Fruit fly (Drosophila melanogaster) whole organism, embryonic: ENCODE data around the gene Cdc5.

ENCODE experiments used
- Awh ChIP-seq: fragments of 200-800 bp; sonication (Bioruptor generic); IDR thresholded peaks from 2 replicates; pipeline ENCODE4, ENCODE4 v1.3.6; 2022; ENCODE audit warnings: missing biosample characterization, missing genetic modification characterization
- CG12236 ChIP-seq: fragments of 200-800 bp; sonication (Bioruptor generic); optimal IDR thresholded peaks from 2 replicates; lab custom pipeline; 2016; ENCODE audit warnings: missing biosample characterization, missing genetic modification characterization
- CG13624 ChIP-seq: fragments of 200-800 bp; sonication (Bioruptor generic); optimal IDR thresholded peaks from 2 replicates; lab custom pipeline; 2016; ENCODE audit warnings: missing biosample characterization, missing genetic modification characterization
- CG1603 ChIP-seq: fragments of 200-800 bp; sonication (Bioruptor generic); optimal IDR thresholded peaks from 2 replicates; lab custom pipeline; 2019; ENCODE audit warnings: missing biosample characterization, mild to moderate bottlenecking, missing genetic modification characterization, moderate library complexity
- CG2712 ChIP-seq: fragments of 200-800 bp; optimal IDR thresholded peaks from 3 replicates; lab custom pipeline; 2019; ENCODE audit warnings: missing biosample characterization, mild to moderate bottlenecking, missing genetic modification characterization, moderate library complexity
- CG2875 ChIP-seq: fragments of 200-800 bp; sonication (Bioruptor generic); optimal IDR thresholded peaks from 2 replicates; lab custom pipeline; 2017; ENCODE audit warnings: missing biosample characterization, mild to moderate bottlenecking, missing genetic modification characterization, missing genetic modification reagents
- CG30020 ChIP-seq: fragments of 200-800 bp; optimal IDR thresholded peaks from 2 replicates; lab custom pipeline; 2019; ENCODE audit warnings: missing biosample characterization, mild to moderate bottlenecking, missing genetic modification characterization, moderate library complexity
- CG31365 ChIP-seq: fragments of 200-800 bp; sonication (Bioruptor generic); optimal IDR thresholded peaks from 2 replicates; lab custom pipeline; 2018; ENCODE audit warnings: missing biosample characterization, mild to moderate bottlenecking, missing genetic modification characterization
- CG31388 ChIP-seq: fragments of 200-800 bp; sonication (Bioruptor generic); optimal IDR thresholded peaks from 2 replicates; lab custom pipeline; 2016; ENCODE audit warnings: missing biosample characterization, missing genetic modification characterization
- CG34224 ChIP-seq: fragments of 200-800 bp; sonication (Bioruptor generic); IDR thresholded peaks from 3 replicates; pipeline ENCODE4 v1.3.6; 2022; ENCODE audit warnings: missing biosample characterization, missing genetic modification characterization; ENCODE audit not compliant: partially characterized antibody
- CG42726 ChIP-seq: fragments of 200-800 bp; sonication (Bioruptor generic); IDR thresholded peaks from 2 replicates; pipeline ENCODE4 v1.3.6; 2022; ENCODE audit warnings: missing biosample characterization, missing genetic modification characterization; ENCODE audit not compliant: partially characterized antibody
- CG9609 ChIP-seq: fragments of 200-800 bp; sonication (Bioruptor generic); optimal IDR thresholded peaks from 3 replicates; lab custom pipeline; 2016; ENCODE audit warnings: missing biosample characterization, missing genetic modification characterization
- Chrac-16 ChIP-seq: fragments of 200-800 bp; sonication (Bioruptor generic); optimal IDR thresholded peaks from 3 replicates; lab custom pipeline; 2016; ENCODE audit warnings: missing biosample characterization, missing genetic modification characterization
- Dfd ChIP-seq, 2 experiments: fragments of >200 bp; optimal IDR thresholded peaks; 2 replicates each; lab custom pipeline; 2017; ENCODE audit warnings: missing biosample characterization in 2 of 2, missing genetic modification characterization in 2 of 2
- Dip3 ChIP-seq: fragments of 200-800 bp; sonication (Bioruptor generic); optimal IDR thresholded peaks from 3 replicates; lab custom pipeline; 2016; ENCODE audit warnings: missing biosample characterization, missing genetic modification characterization
- Doc3 ChIP-seq: fragments of 200-800 bp; sonication (Bioruptor generic); IDR thresholded peaks from 3 replicates; pipeline ENCODE4 v1.3.6; 2022; ENCODE audit warnings: missing biosample characterization, missing genetic modification characterization; ENCODE audit not compliant: partially characterized antibody
- Ets97D ChIP-seq: fragments of 200-800 bp; sonication (Bioruptor generic); optimal IDR thresholded peaks from 3 replicates; lab custom pipeline; 2016; ENCODE audit warnings: missing biosample characterization, missing genetic modification characterization
- HHEX ChIP-seq: fragments of 200-800 bp; sonication (Bioruptor generic); optimal IDR thresholded peaks from 3 replicates; lab custom pipeline; 2017; ENCODE audit warnings: missing biosample characterization, mild to moderate bottlenecking, missing genetic modification characterization, missing genetic modification reagents
- Hr51 ChIP-seq, 2 experiments: fragments of 200-800 bp; sonication (Bioruptor generic); optimal IDR thresholded peaks; 2 replicates in 1 of 2; 3 replicates in 1 of 2; lab custom pipeline; 2016 to 2018; ENCODE audit warnings: missing biosample characterization in 2 of 2, missing genetic modification characterization in 2 of 2, mild to moderate bottlenecking in 1 of 2, moderate library complexity in 1 of 2
- Jarid2 ChIP-seq: fragments of 200-800 bp; sonication (Bioruptor generic); optimal IDR thresholded peaks from 3 replicates; lab custom pipeline; 2017; ENCODE audit warnings: mild to moderate bottlenecking, missing biosample characterization, missing genetic modification reagents, missing genetic modification characterization
- Lim3 ChIP-seq: fragments of 200-800 bp; sonication (Bioruptor generic); IDR thresholded peaks from 2 replicates; pipeline ENCODE4 v1.3.6; 2022; ENCODE audit warnings: missing biosample characterization, missing genetic modification characterization
- MBD-R2 ChIP-seq: fragments of 200-800 bp; sonication (Bioruptor generic); IDR thresholded peaks from 2 replicates; pipeline ENCODE4 v1.3.6; 2022; ENCODE audit warnings: missing biosample characterization, missing genetic modification characterization
- NC2β ChIP-seq: fragments of 200-800 bp; sonication (Bioruptor generic); optimal IDR thresholded peaks from 2 replicates; lab custom pipeline; 2016; ENCODE audit warnings: missing biosample characterization, missing genetic modification characterization
- NK7.1 ChIP-seq: fragments of 200-800 bp; sonication (Bioruptor generic); optimal IDR thresholded peaks from 3 replicates; lab custom pipeline; 2016; ENCODE audit warnings: missing biosample characterization, missing genetic modification characterization
- Nf-YC ChIP-seq: fragments of 200-800 bp; optimal IDR thresholded peaks from 3 replicates; lab custom pipeline; 2019; ENCODE audit warnings: missing biosample characterization, mild to moderate bottlenecking, missing genetic modification characterization, moderate library complexity
- Pdp1 ChIP-seq, 2 experiments: fragments of 200-800 bp; sonication (Bioruptor generic); optimal IDR thresholded peaks; 3 replicates each; lab custom pipeline; 2016; ENCODE audit warnings: missing biosample characterization in 2 of 2, missing genetic modification characterization in 2 of 2, mild to moderate bottlenecking in 1 of 2, moderate library complexity in 1 of 2
- Scr ChIP-seq: fragments of 200-800 bp; sonication (Bioruptor generic); IDR thresholded peaks from 2 replicates; pipeline ENCODE4 v1.3.6; 2022; ENCODE audit warnings: missing biosample characterization, missing genetic modification characterization; ENCODE audit not compliant: partially characterized antibody
- Sox100B ChIP-seq: fragments of 200-800 bp; sonication (Bioruptor generic); optimal IDR thresholded peaks from 3 replicates; lab custom pipeline; 2018; ENCODE audit warnings: missing biosample characterization, mild to moderate bottlenecking, missing genetic modification characterization
- Ssrp ChIP-seq: fragments of 200-800 bp; sonication (Bioruptor generic); optimal IDR thresholded peaks from 2 replicates; lab custom pipeline; 2018; ENCODE audit warnings: missing biosample characterization, mild to moderate bottlenecking, missing genetic modification characterization, moderate library complexity
- YL-1 ChIP-seq: fragments of 200-800 bp; sonication (Bioruptor generic); optimal IDR thresholded peaks from 3 replicates; lab custom pipeline; 2017; ENCODE audit warnings: missing biosample characterization, mild to moderate bottlenecking, missing genetic modification characterization
- ac ChIP-seq: fragments of 200-800 bp; sonication (Bioruptor generic); optimal IDR thresholded peaks from 3 replicates; lab custom pipeline; 2017; ENCODE audit warnings: missing biosample characterization, mild to moderate bottlenecking, missing genetic modification characterization
- aop ChIP-seq: fragments of 200-800 bp; sonication (Bioruptor generic); IDR thresholded peaks from 2 replicates; pipeline ENCODE4 v1.3.6; 2022; ENCODE audit warnings: missing biosample characterization, missing genetic modification characterization
- bowl ChIP-seq: fragments of 200-800 bp; sonication (Bioruptor generic); IDR thresholded peaks from 2 replicates; pipeline ENCODE4 v1.3.6; 2022; ENCODE audit warnings: missing biosample characterization, missing genetic modification characterization
- crc ChIP-seq: fragments of 200-800 bp; sonication (Bioruptor generic); optimal IDR thresholded peaks from 2 replicates; lab custom pipeline; 2016; ENCODE audit warnings: missing biosample characterization, missing genetic modification characterization
- dan ChIP-seq: fragments of 200-800 bp; sonication (Bioruptor generic); IDR thresholded peaks from 2 replicates; pipeline ENCODE4 v1.3.6; 2022; ENCODE audit warnings: missing biosample characterization, missing genetic modification characterization
- danr ChIP-seq: fragments of 200-800 bp; sonication (Bioruptor generic); IDR thresholded peaks from 2 replicates; pipeline ENCODE4 v1.3.6; 2022; ENCODE audit warnings: missing biosample characterization, missing genetic modification characterization
- en ChIP-seq: fragments of 200-800 bp; sonication (Bioruptor generic); optimal IDR thresholded peaks from 2 replicates; lab custom pipeline; 2016; ENCODE audit warnings: missing biosample characterization, missing genetic modification characterization
- fru ChIP-seq: fragments of >200 bp; optimal IDR thresholded peaks from 2 replicates; lab custom pipeline; 2017
- ken ChIP-seq: fragments of 200-800 bp; sonication (Bioruptor generic); IDR thresholded peaks from 3 replicates; pipeline ENCODE4 v1.3.6; 2022; ENCODE audit warnings: missing biosample characterization, missing genetic modification characterization
- maf-S ChIP-seq: fragments of 200-800 bp; sonication (Bioruptor generic); optimal IDR thresholded peaks from 2 replicates; lab custom pipeline; 2016; ENCODE audit warnings: missing biosample characterization, missing genetic modification characterization
- nerfin-1 ChIP-seq: fragments of 200-800 bp; sonication (Bioruptor generic); optimal IDR thresholded peaks from 3 replicates; lab custom pipeline; 2019; ENCODE audit warnings: missing biosample characterization, mild to moderate bottlenecking, missing genetic modification characterization, moderate library complexity
- nerfin-2 ChIP-seq: fragments of 200-800 bp; sonication (Bioruptor generic); IDR thresholded peaks from 2 replicates; pipeline ENCODE4 v1.3.6; 2022; ENCODE audit warnings: missing biosample characterization, missing genetic modification characterization; ENCODE audit not compliant: partially characterized antibody
- peb ChIP-seq: fragments of 200-800 bp; sonication (Bioruptor generic); IDR thresholded peaks from 2 replicates; pipeline ENCODE4 v1.3.6; 2022; ENCODE audit warnings: missing biosample characterization, missing genetic modification characterization
- pho ChIP-seq: fragments of 200-800 bp; sonication (Bioruptor generic); optimal IDR thresholded peaks from 2 replicates; lab custom pipeline; 2016; ENCODE audit warnings: missing biosample characterization, missing genetic modification characterization
- rib ChIP-seq: fragments of 200-800 bp; sonication (Bioruptor generic); IDR thresholded peaks from 2 replicates; pipeline ENCODE4 v1.3.6; 2022; ENCODE audit warnings: missing biosample characterization, missing genetic modification characterization
- run ChIP-seq: fragments of 200-800 bp; sonication (Bioruptor generic); optimal IDR thresholded peaks from 3 replicates; lab custom pipeline; 2018; ENCODE audit warnings: missing biosample characterization, mild to moderate bottlenecking, missing genetic modification characterization
- sens-2 ChIP-seq: fragments of 200-800 bp; sonication (Bioruptor generic); IDR thresholded peaks from 2 replicates; pipeline ENCODE4 v1.3.6; 2022; ENCODE audit warnings: missing biosample characterization, missing genetic modification characterization
- slou ChIP-seq: fragments of 200-800 bp; sonication (Bioruptor generic); optimal IDR thresholded peaks from 3 replicates; lab custom pipeline; 2016; ENCODE audit warnings: missing biosample characterization, missing genetic modification characterization
- twi ChIP-seq: fragments of 200-800 bp; optimal IDR thresholded peaks from 2 replicates; lab custom pipeline; 2019; ENCODE audit warnings: missing biosample characterization, mild to moderate bottlenecking, missing genetic modification characterization, moderate library complexity

Gene Cdc5

dm6 chr3L:378072-378423, 16.9 kb upstream of the Cdc5 start (continued):
- TF ChIP-seq NK7.1: no peak
- TF ChIP-seq CG31388 (GFP tag; lab: Kevin White, UChicago): no peak
- TF ChIP-seq Chrac-16 (GFP tag; lab: Kevin White, UChicago): no peak
- no peak for TF ChIP-seq maf-S (GFP tag; lab: Kevin White, UChicago)
- TF ChIP-seq Sox100B (GFP tag; lab: Kevin White, UChicago): no peak
- peak; percentile 55 for TF ChIP-seq Scr (GFP tag; lab: Robert Waterston, UW)
- TF ChIP-seq crc: no peak
- TF ChIP-seq CG2712 (tag; lab: Kevin White, UChicago): no peak
- no peak for TF ChIP-seq YL-1
- peak; percentile 6 for TF ChIP-seq CG9609 (GFP tag; lab: Kevin White, UChicago)
- TF ChIP-seq slou (GFP tag; lab: Kevin White, UChicago): no peak
- no peak for TF ChIP-seq NC2β (GFP tag; lab: Kevin White, UChicago)
- TF ChIP-seq CG2875 (GFP tag; lab: Kevin White, UChicago): no peak
- TF ChIP-seq fru (lab: Kevin White, UChicago): no peak
- TF ChIP-seq danr (GFP tag; lab: Robert Waterston, UW): no peak
- TF ChIP-seq nerfin-2 (GFP tag; lab: Robert Waterston, UW): no peak

dm6 chr3L:377222-378071, 16.3 kb upstream of the Cdc5 start:
- peak; percentile 65; the same call in 2 of the 3 replicates for TF ChIP-seq ken (GFP tag; lab: Robert Waterston, UW)
- TF ChIP-seq bowl (GFP tag; lab: Robert Waterston, UW): no peak
- TF ChIP-seq Jarid2: no peak
- TF ChIP-seq CG31365 (tag; lab: Kevin White, UChicago): peak; percentile 28
- no peak for TF ChIP-seq rib (GFP tag; lab: Robert Waterston, UW)
- peak; percentile 87 for TF ChIP-seq ac
- TF ChIP-seq danr (GFP tag; lab: Robert Waterston, UW): peak; percentile 75
- peak; percentile 40; the same call in 1 of the 2 replicates for TF ChIP-seq peb (GFP tag; lab: Robert Waterston, UW)
- TF ChIP-seq aop (GFP tag; lab: Robert Waterston, UW): no peak
- 0 out of 2 replicates have a peak, but pooled peaks have one; percentile 38 for TF ChIP-seq dan (GFP tag; lab: Robert Waterston, UW)
- TF ChIP-seq Pdp1 (GFP tag; optimal IDR thresholded peaks at IDR 0.05; lab: Kevin White, UChicago): peak in 1 of 2 experiments; percentile 49
- peak; percentile 2 for TF ChIP-seq Dip3 (GFP tag; lab: Kevin White, UChicago)
- TF ChIP-seq Dfd (GFP tag; optimal IDR thresholded peaks at IDR 0.05; lab: Kevin White, UChicago): no peak
- no peak for TF ChIP-seq Doc3 (GFP tag; lab: Robert Waterston, UW)
- TF ChIP-seq Nf-YC (tag; lab: Kevin White, UChicago): no peak
- no peak for TF ChIP-seq Ets97D (GFP tag; lab: Kevin White, UChicago)
- no peak for TF ChIP-seq pho (GFP tag; lab: Kevin White, UChicago)
- TF ChIP-seq run (tag; lab: Kevin White, UChicago): peak; percentile 84
- TF ChIP-seq twi (tag; lab: Kevin White, UChicago): peak; percentile 79
- TF ChIP-seq CG34224 (GFP tag; lab: Robert Waterston, UW): no peak
- peak; percentile 91 for TF ChIP-seq Ssrp (tag; lab: Kevin White, UChicago)
- no peak for TF ChIP-seq sens-2 (GFP tag; lab: Robert Waterston, UW)
- TF ChIP-seq CG42726 (GFP tag; lab: Robert Waterston, UW): no peak
- TF ChIP-seq nerfin-1 (tag; lab: Kevin White, UChicago): peak; percentile 85
- no peak for TF ChIP-seq CG12236 (GFP tag; lab: Kevin White, UChicago)
- peak; percentile 26 to 93 for TF ChIP-seq Hr51 (GFP tag; optimal IDR thresholded peaks at IDR 0.05; lab: Kevin White, UChicago)
- peak; percentile 39 for TF ChIP-seq CG1603 (tag; lab: Kevin White, UChicago)
- no peak for TF ChIP-seq Lim3 (GFP tag; lab: Robert Waterston, UW)
- peak; percentile 93 for TF ChIP-seq HHEX
- TF ChIP-seq MBD-R2 (GFP tag; lab: Robert Waterston, UW): peak; percentile 48; the same call in 1 of the 2 replicates
- no peak for TF ChIP-seq en (GFP tag; lab: Kevin White, UChicago)
- TF ChIP-seq CG13624 (GFP tag; lab: Kevin White, UChicago): no peak
- peak; percentile 67 for TF ChIP-seq Awh (GFP tag; lab: Robert Waterston, UW)
- TF ChIP-seq CG30020 (tag; lab: Kevin White, UChicago): peak; percentile 71
